Worm (Caenorhabditis elegans) whole organism, young adult: ENCODE results near the gene ZK892.6.
A peak's percentile ranks its signal among the peaks of the same experiment; 100 is the strongest.

Experiments
- B0035.1 ChIP-seq: sonication (generic microtip); optimal IDR thresholded peaks from 2 replicates; lab custom pipeline; 2016; ENCODE audit warnings: missing genetic modification characterization, mild to moderate bottlenecking, missing compliant biosample characterization, missing genotype, missing genetic modification reagents
- B0336.3 ChIP-seq: fragments of 200-800 bp; sonication (Bioruptor generic); IDR thresholded peaks from 2 replicates; pipeline ENCODE4 v1.3.6; 2022; ENCODE audit warnings: missing genetic modification characterization, missing compliant biosample characterization
- D2030.7 ChIP-seq: fragments of 200-800 bp; sonication (Bioruptor generic); IDR thresholded peaks from 2 replicates; pipeline ENCODE4 v1.3.6; 2022; ENCODE audit warnings: missing genetic modification reagents, missing genetic modification characterization, missing compliant biosample characterization
- F22D6.2 ChIP-seq: sonication (generic microtip); optimal IDR thresholded peaks from 2 replicates; lab custom pipeline; 2016; ENCODE audit warnings: mild to moderate bottlenecking, missing genetic modification characterization, missing compliant biosample characterization
- F37B4.10 ChIP-seq: fragments of 200-800 bp; sonication (Bioruptor generic); IDR thresholded peaks from 2 replicates; pipeline ENCODE4 v1.3.6; 2022; ENCODE audit warnings: missing genetic modification characterization, missing compliant biosample characterization
- F52B5.7 ChIP-seq: sonication (generic microtip); optimal IDR thresholded peaks from 2 replicates; lab custom pipeline; 2016; ENCODE audit warnings: mild to moderate bottlenecking, missing genetic modification characterization, missing compliant biosample characterization
- F57A8.1 ChIP-seq: fragments of 200-800 bp; sonication (Bioruptor generic); optimal IDR thresholded peaks from 2 replicates; lab custom pipeline; 2018; ENCODE audit warnings: mild to moderate bottlenecking, missing genetic modification characterization, moderate library complexity, missing compliant biosample characterization
- T07F8.4 ChIP-seq: sonication (generic microtip); optimal IDR thresholded peaks from 2 replicates; lab custom pipeline; 2016; ENCODE audit warnings: mild to moderate bottlenecking, missing genetic modification characterization, moderate library complexity, missing compliant biosample characterization
- T26A5.8 ChIP-seq: sonication (generic microtip); optimal IDR thresholded peaks from 2 replicates; lab custom pipeline; 2016; ENCODE audit warnings: missing genetic modification characterization, missing compliant biosample characterization
- Y95B8A.8 ChIP-seq: fragments of 200-800 bp; sonication (Bioruptor generic); IDR thresholded peaks from 2 replicates; pipeline ENCODE4 v1.3.6; 2022; ENCODE audit warnings: missing genetic modification reagents, missing genetic modification characterization, missing compliant biosample characterization
- ZK185.1 ChIP-seq: sonication (generic microtip); optimal IDR thresholded peaks from 2 replicates; lab custom pipeline; 2016; ENCODE audit warnings: mild to moderate bottlenecking, missing genetic modification characterization, missing compliant biosample characterization; ENCODE audit not compliant: poor library complexity, severe bottlenecking
- akir-1 ChIP-seq: fragments of 200-800 bp; sonication (Bioruptor generic); optimal IDR thresholded peaks from 2 replicates; lab custom pipeline; 2018; ENCODE audit warnings: mild to moderate bottlenecking, missing genetic modification characterization, moderate library complexity, missing compliant biosample characterization
- atf-7 ChIP-seq: sonication (generic microtip); optimal IDR thresholded peaks from 2 replicates; lab custom pipeline; 2017; ENCODE audit warnings: mild to moderate bottlenecking, missing genetic modification characterization, missing compliant biosample characterization
- attf-5 ChIP-seq: fragments of 200-800 bp; sonication (Bioruptor generic); optimal IDR thresholded peaks from 2 replicates; lab custom pipeline; 2018; ENCODE audit warnings: mild to moderate bottlenecking, missing genetic modification characterization, missing compliant biosample characterization
- attf-6 ChIP-seq: fragments of 200-800 bp; sonication (Bioruptor generic); IDR thresholded peaks from 2 replicates; pipeline ENCODE4 v1.3.6; 2022; ENCODE audit warnings: missing genetic modification reagents, missing genetic modification characterization, missing compliant biosample characterization
- cebp-1 ChIP-seq, 2 experiments: fragments of 200-800 bp in 1 of 2; sonication (Bioruptor generic) in 1 of 2; sonication (generic microtip) in 1 of 2; IDR thresholded peaks in 1 of 2; optimal IDR thresholded peaks in 1 of 2; 2 replicates each; pipeline versions ENCODE4 v1.3.6 to Lab custom; 2017 to 2022; ENCODE audit warnings: missing compliant biosample characterization in 2 of 2, missing genetic modification characterization in 2 of 2, mild to moderate bottlenecking in 1 of 2, missing genetic modification reagents in 1 of 2, moderate library complexity in 1 of 2
- ceh-40 ChIP-seq: fragments of 200-800 bp; sonication (Bioruptor generic); IDR thresholded peaks from 2 replicates; pipeline ENCODE4 v1.3.6; 2022; ENCODE audit warnings: missing genetic modification characterization, missing compliant biosample characterization
- ceh-58 ChIP-seq: fragments of 200-800 bp; sonication (Bioruptor generic); IDR thresholded peaks from 2 replicates; pipeline ENCODE4 v1.3.6; 2022; ENCODE audit warnings: missing genetic modification characterization, missing compliant biosample characterization
- die-1 ChIP-seq: sonication (generic microtip); optimal IDR thresholded peaks from 2 replicates; lab custom pipeline; 2016; ENCODE audit warnings: missing genotype, mild to moderate bottlenecking, missing genetic modification characterization, missing compliant biosample characterization
- dox-1 ChIP-seq: fragments of 200-800 bp; sonication (Bioruptor generic); IDR thresholded peaks from 2 replicates; pipeline ENCODE4 v1.3.6; 2022; ENCODE audit warnings: missing genetic modification reagents, missing genetic modification characterization, missing compliant biosample characterization
- dpl-1 ChIP-seq: fragments of 150-350 bp; optimal IDR thresholded peaks from 2 replicates; lab custom pipeline; 2014; ENCODE audit warnings: missing biosample characterization, missing genetic modification reagents, missing genetic modification characterization
- ekl-4 ChIP-seq: fragments of 200-800 bp; sonication (Bioruptor generic); IDR thresholded peaks from 2 replicates; pipeline ENCODE4 v1.3.6; 2022; ENCODE audit warnings: missing genetic modification reagents, missing genetic modification characterization, missing compliant biosample characterization
- ets-4 ChIP-seq: fragments of 200-800 bp; sonication (Bioruptor generic); optimal IDR thresholded peaks from 2 replicates; lab custom pipeline; 2018; ENCODE audit warnings: mild to moderate bottlenecking, missing genetic modification characterization, missing compliant biosample characterization
- hlh-26 ChIP-seq: fragments of 200-800 bp; sonication (Bioruptor generic); conservative IDR thresholded peaks from 2 replicates; pipeline ENCODE4 v1.3.6; 2022; ENCODE audit warnings: missing genetic modification reagents, missing genetic modification characterization, missing compliant biosample characterization
- madf-3 ChIP-seq: fragments of 200-800 bp; sonication (Bioruptor generic); IDR thresholded peaks from 2 replicates; pipeline ENCODE4 v1.3.6; 2022; ENCODE audit warnings: missing genetic modification reagents, missing genetic modification characterization, missing compliant biosample characterization
- mcd-1 ChIP-seq: fragments of 200-800 bp; sonication (Bioruptor generic); IDR thresholded peaks from 2 replicates; pipeline ENCODE4 v1.3.6; 2022; ENCODE audit warnings: missing genetic modification reagents, missing genetic modification characterization, missing compliant biosample characterization
- mel-28 ChIP-seq: sonication (generic microtip); optimal IDR thresholded peaks from 2 replicates; lab custom pipeline; 2016; ENCODE audit warnings: borderline replicate concordance, mild to moderate bottlenecking, missing genetic modification characterization, missing compliant biosample characterization
- nfya-2 ChIP-seq: fragments of 200-800 bp; sonication (Bioruptor generic); IDR thresholded peaks from 2 replicates; pipeline ENCODE4 v1.3.6; 2022; ENCODE audit warnings: missing genetic modification reagents, missing genetic modification characterization, missing compliant biosample characterization
- nfyb-1 ChIP-seq: fragments of 200-800 bp; sonication (Bioruptor generic); IDR thresholded peaks from 2 replicates; pipeline ENCODE4 v1.3.6; 2022; ENCODE audit warnings: missing genetic modification reagents, missing genetic modification characterization, missing compliant biosample characterization
- nhr-80 ChIP-seq: sonication (generic microtip); optimal IDR thresholded peaks from 2 replicates; lab custom pipeline; 2016; ENCODE audit warnings: missing genetic modification characterization, missing compliant biosample characterization
- rcor-1 ChIP-seq: fragments of 200-800 bp; sonication (Bioruptor generic); IDR thresholded peaks from 2 replicates; pipeline ENCODE4 v1.3.6; 2022; ENCODE audit warnings: missing genetic modification reagents, missing genetic modification characterization, missing compliant biosample characterization
- rec-8 ChIP-seq, 2 experiments: sonication (generic microtip); optimal IDR thresholded peaks; 2 replicates each; lab custom pipeline; 2016; ENCODE audit warnings: mild to moderate bottlenecking in 2 of 2, missing genetic modification characterization in 2 of 2, missing genetic modification reagents in 2 of 2, missing genotype in 2 of 2, missing biosample characterization in 1 of 2, missing compliant biosample characterization in 1 of 2, moderate library complexity in 1 of 2
- repo-1 ChIP-seq: sonication (generic microtip); optimal IDR thresholded peaks from 2 replicates; lab custom pipeline; 2017; ENCODE audit warnings: mild to moderate bottlenecking, missing genetic modification characterization, missing compliant biosample characterization
- rpc-1 ChIP-seq, 2 experiments: fragments of 150-350 bp in 1 of 2; sonication (generic microtip) in 1 of 2; optimal IDR thresholded peaks; 2 replicates each; lab custom pipeline; 2014 to 2018; ENCODE audit warnings: missing biosample characterization in 1 of 2, missing genetic modification characterization in 1 of 2, missing genetic modification reagents in 1 of 2, missing genotype in 1 of 2
- snpc-1.3 ChIP-seq: sonication (generic microtip); optimal IDR thresholded peaks from 2 replicates; lab custom pipeline; 2017; ENCODE audit warnings: missing genetic modification characterization, mild to moderate bottlenecking, missing compliant biosample characterization, antibody characterized with exemption, moderate library complexity, missing genotype, missing genetic modification reagents; ENCODE audit not compliant: insufficient read depth
- snpc-4 ChIP-seq, 5 experiments: fragments of 150-350 bp in 1 of 5; sonication (generic microtip) in 4 of 5; optimal IDR thresholded peaks; 2 replicates each; lab custom pipeline; 2014 to 2018; ENCODE audit warnings: missing genetic modification characterization in 5 of 5, missing biosample characterization in 3 of 5, antibody characterized with exemption in 2 of 5, mild to moderate bottlenecking in 2 of 5, missing compliant biosample characterization in 2 of 5, missing genotype in 2 of 5, moderate library complexity in 2 of 5, missing genetic modification reagents in 1 of 5
- sptf-2 ChIP-seq: fragments of 200-800 bp; sonication (Bioruptor generic); optimal IDR thresholded peaks from 2 replicates; lab custom pipeline; 2018; ENCODE audit warnings: mild to moderate bottlenecking, missing genetic modification characterization, missing compliant biosample characterization
- tbp1 ChIP-seq: fragments of 200-800 bp; sonication (Bioruptor generic); optimal IDR thresholded peaks from 2 replicates; lab custom pipeline; 2018; ENCODE audit warnings: mild to moderate bottlenecking, missing genetic modification characterization, missing compliant biosample characterization
- tbx-9 ChIP-seq: sonication (generic microtip); optimal IDR thresholded peaks from 2 replicates; lab custom pipeline; 2016; ENCODE audit warnings: borderline replicate concordance, missing genetic modification characterization, inconsistent platforms, missing compliant biosample characterization
- unc-130 ChIP-seq: sonication (generic microtip); optimal IDR thresholded peaks from 2 replicates; lab custom pipeline; 2016; ENCODE audit warnings: missing genetic modification reagents, missing genetic modification characterization, missing compliant biosample characterization
- unc-62 ChIP-seq: fragments of 150-350 bp; optimal IDR thresholded peaks from 2 replicates; lab custom pipeline; 2014; ENCODE audit warnings: missing biosample characterization, missing genetic modification reagents, missing genetic modification characterization
- ztf-22 ChIP-seq: fragments of 200-800 bp; sonication (Bioruptor generic); optimal IDR thresholded peaks from 2 replicates; lab custom pipeline; 2018; ENCODE audit warnings: mild to moderate bottlenecking, missing genetic modification characterization, moderate library complexity, missing compliant biosample characterization
- ztf-26 ChIP-seq: sonication (generic microtip); optimal IDR thresholded peaks from 2 replicates; lab custom pipeline; 2017; ENCODE audit warnings: missing genetic modification characterization, missing compliant biosample characterization

Gene ZK892.6

DNA sequence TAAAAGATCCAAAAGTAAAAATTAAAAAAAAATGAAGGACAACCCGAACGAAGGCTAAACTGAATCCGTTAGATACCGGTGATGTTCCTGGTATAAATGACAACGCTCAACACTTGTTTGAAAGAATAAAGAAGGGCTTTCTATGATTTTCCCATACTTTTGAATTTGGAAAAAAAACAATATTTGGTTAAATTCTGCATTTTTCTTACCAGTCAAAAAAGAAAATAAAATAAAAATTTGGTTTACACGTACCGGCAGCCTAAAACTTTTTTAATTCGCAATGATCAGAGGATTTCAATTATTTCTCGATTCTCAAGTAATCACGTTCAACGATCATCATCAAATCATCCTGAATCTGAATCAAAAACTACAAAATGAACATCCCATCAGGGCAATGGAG, 21.6 kb upstream of the ZK892.6 start, which contains the start of gene ZK892.3:
Gene ZK892.3, plus strand, starts transcription at position 301 of the 400 bp plus-strand sequence.
- TF ChIP-seq ekl-4 (no peak), mcd-1 (GFP tag; lab: Robert Waterston, UW) (no peak), dpl-1 (GFP tag; lab: Kevin White, UChicago) (no peak), ZK185.1 (no peak), attf-6 (GFP tag; lab: Robert Waterston, UW) (no peak), ceh-58 (no peak), ceh-40 (no peak), B0336.3 (no peak), B0035.1 (tag; lab: Kevin White, UChicago) (no peak), rec-8 (tag; optimal IDR thresholded peaks at IDR 0.05; lab: Kevin White, UChicago) (no peak), akir-1 (GFP tag; lab: Kevin White, UChicago) (no peak)

DNA sequence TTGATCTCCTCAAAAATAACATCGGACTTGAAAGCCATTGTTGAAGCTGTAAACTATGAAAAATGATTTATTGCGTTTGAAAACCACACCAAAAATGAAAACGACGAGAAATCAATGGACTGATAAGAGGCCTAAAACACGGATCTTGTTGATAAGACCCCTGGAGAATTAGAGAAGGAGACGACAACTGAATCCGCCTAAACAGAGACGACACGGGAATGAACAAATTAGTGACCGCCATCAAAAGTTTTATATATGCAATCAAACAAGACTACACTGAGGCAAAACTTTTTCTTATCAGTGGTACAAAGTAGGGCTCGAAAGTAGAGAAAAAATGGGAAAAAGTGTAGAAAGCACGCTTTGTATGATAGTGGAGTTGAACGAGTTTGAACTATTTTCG, 21.1 kb upstream of the ZK892.6 start, which contains the start of gene nlt-1:
Gene nlt-1, minus strand, starts transcription at position 78 of the 400 bp plus-strand sequence.
- TF ChIP-seq cebp-1 (GFP tag; IDR thresholded peaks at IDR 0.05; lab: Robert Waterston, UW) (no peak), cebp-1 (tag; optimal IDR thresholded peaks at IDR 0.05; lab: Kevin White, UChicago) (peak; percentile 30), mel-28 (no peak), nfya-2 (GFP tag; lab: Robert Waterston, UW) (no peak), ets-4 (GFP tag; lab: Kevin White, UChicago) (peak; percentile 44), ztf-22 (GFP tag; lab: Kevin White, UChicago) (peak; percentile 20), dpl-1 (GFP tag; lab: Kevin White, UChicago) (no peak), tbx-9 (tag; lab: Kevin White, UChicago) (no peak), nfyb-1 (peak; percentile 73), F52B5.7 (no peak), repo-1 (no peak), tbp1 (GFP tag; lab: Kevin White, UChicago) (peak; percentile 17), T26A5.8 (no peak), atf-7 (tag; lab: Kevin White, UChicago) (peak; percentile 16), ceh-58 (no peak), sptf-2 (no peak), attf-5 (GFP tag; lab: Kevin White, UChicago) (peak; percentile 28), unc-62 (no peak), snpc-4 (GFP tag; optimal IDR thresholded peaks at IDR 0.05; lab: Kevin White, UChicago) (no peak), snpc-4 (tag; optimal IDR thresholded peaks at IDR 0.05; lab: Kevin White, UChicago) (no peak), ztf-26 (tag; lab: Kevin White, UChicago) (no peak), dox-1 (GFP tag; lab: Robert Waterston, UW) (peak; percentile 36; the same call in 1 of the 2 replicates), nhr-80 (peak; percentile 99)

DNA sequence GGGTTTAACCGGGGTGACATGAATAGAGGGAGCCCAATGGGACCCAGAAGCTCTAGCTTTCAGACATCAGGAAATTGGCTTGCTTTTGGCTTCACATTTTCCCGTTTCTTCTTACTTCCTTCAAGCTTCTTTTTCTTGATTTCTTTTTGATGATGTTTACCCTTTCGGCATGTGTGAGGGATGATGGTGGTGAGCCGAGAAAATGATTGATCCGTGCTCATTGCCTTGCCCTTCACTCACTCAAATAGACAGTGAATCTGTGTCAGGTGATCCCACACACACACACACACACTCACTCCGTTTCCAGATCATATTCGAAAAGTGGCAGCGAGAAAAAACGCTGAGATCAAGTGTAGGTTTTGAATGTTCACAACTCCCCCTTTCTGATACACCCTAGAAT, 14.8 kb upstream of the ZK892.6 start:
- TF ChIP-seq madf-3 (no peak), unc-62 (no peak), unc-130 (GFP tag; lab: Kevin White, UChicago) (no peak), Y95B8A.8 (GFP tag; lab: Robert Waterston, UW) (no peak)

DNA sequence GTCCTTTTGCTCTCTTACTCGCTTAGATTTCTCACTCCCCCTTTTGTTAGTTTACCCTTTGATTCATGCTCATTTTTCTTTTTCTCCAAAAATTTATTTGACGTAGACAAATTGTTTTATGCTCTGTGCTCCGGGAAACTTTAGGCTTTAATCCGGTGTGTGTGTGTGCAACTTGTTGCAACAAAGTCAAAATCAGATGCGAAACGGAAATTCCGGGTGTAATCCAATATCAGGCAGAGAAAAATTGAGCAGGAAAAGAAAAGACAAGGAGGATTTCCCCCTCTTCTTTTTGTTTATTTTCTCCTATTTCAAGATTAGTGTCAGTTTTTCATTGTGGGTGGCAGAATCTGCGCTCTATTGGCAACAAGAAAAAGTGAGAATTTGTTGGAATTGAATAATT, 12.5 kb upstream of the ZK892.6 start:
- TF ChIP-seq rpc-1 (optimal IDR thresholded peaks at IDR 0.05; lab: Kevin White, UChicago) (no peak), rpc-1 (tag; optimal IDR thresholded peaks at IDR 0.05; lab: Kevin White, UChicago) (no peak), hlh-26 (GFP tag; lab: Robert Waterston, UW) (no peak), F57A8.1 (GFP tag; lab: Kevin White, UChicago) (no peak), F37B4.10 (GFP tag; lab: Robert Waterston, UW) (no peak), die-1 (tag; lab: Kevin White, UChicago) (no peak), F22D6.2 (tag; lab: Kevin White, UChicago) (no peak), nfyb-1 (no peak), T07F8.4 (tag; lab: Kevin White, UChicago) (no peak), D2030.7 (no peak), rcor-1 (no peak), snpc-1.3 (no peak), cebp-1 (GFP tag; IDR thresholded peaks at IDR 0.05; lab: Robert Waterston, UW) (no peak), cebp-1 (tag; optimal IDR thresholded peaks at IDR 0.05; lab: Kevin White, UChicago) (no peak)
